Worm (Caenorhabditis elegans): ENCODE results near the gene oac-41.

DNA sequence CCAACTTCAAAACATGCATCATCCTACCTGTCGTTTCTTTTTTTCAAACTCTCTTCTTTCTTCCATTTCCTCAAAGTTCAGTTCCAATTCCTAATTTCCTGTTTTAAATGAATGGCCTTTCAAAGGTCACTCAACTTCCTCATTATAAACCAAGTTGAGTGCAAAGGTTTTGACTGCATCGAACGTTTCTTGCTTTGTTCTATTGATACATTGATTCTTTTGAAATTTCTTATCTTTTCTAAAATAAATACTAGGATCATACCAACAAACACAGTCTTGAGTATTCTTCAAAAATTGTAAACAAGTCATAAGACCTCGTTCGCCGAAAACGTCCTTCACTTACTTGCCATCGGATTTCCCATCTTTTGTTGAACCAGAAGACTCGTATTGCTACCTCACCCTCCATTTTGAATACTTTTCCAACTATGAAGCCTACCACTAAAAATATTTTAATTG, 31.8 kb downstream of the oac-41 start, which contains the start of gene F59E11.7:
- no peak for TF ChIP-seq nhr-12 (tag; optimal IDR thresholded peaks at IDR 0.05)
- TF ChIP-seq aly-2 (tag; optimal IDR thresholded peaks at IDR 0.05): no peak
- no peak for TF ChIP-seq ztf-11 (tag; optimal IDR thresholded peaks at IDR 0.05)
- TF ChIP-seq nhr-11 (tag; optimal IDR thresholded peaks at IDR 0.05): no peak
- TF ChIP-seq ZK546.5 (tag; optimal IDR thresholded peaks at IDR 0.05): no peak
- TF ChIP-seq unc-62 (GFP tag; optimal IDR thresholded peaks at IDR 0.05): no peak
- no peak for TF ChIP-seq sea-2 (GFP tag; optimal IDR thresholded peaks at IDR 0.05)
- no peak for TF ChIP-seq ceh-9 (tag; optimal IDR thresholded peaks at IDR 0.05)
- peak; percentile 40 for TF ChIP-seq nhr-25 (tag; optimal IDR thresholded peaks at IDR 0.05)
- TF ChIP-seq nhr-77 (tag; optimal IDR thresholded peaks at IDR 0.05): no peak
- no peak for TF ChIP-seq R02D3.7 (tag; optimal IDR thresholded peaks at IDR 0.05)
- TF ChIP-seq daf-12 (tag; optimal IDR thresholded peaks at IDR 0.05): no peak
- TF ChIP-seq nhr-28 (tag; optimal IDR thresholded peaks at IDR 0.05): no peak
